Worm (Caenorhabditis elegans) whole organism, L4 larva: Measurements from ENCODE around the gene ugt-15.

Source experiments
- F10B5.3 ChIP-seq: sonication (generic microtip); optimal IDR thresholded peaks from 2 replicates; lab custom pipeline; 2016; ENCODE audit warnings: mild to moderate bottlenecking, missing genetic modification characterization, missing compliant biosample characterization
- F26F4.8 ChIP-seq: fragments of 200-800 bp; sonication (Bioruptor generic); conservative IDR thresholded peaks from 2 replicates; pipeline ENCODE4 v1.3.6; 2022; ENCODE audit warnings: missing genetic modification characterization, missing compliant biosample characterization
- T20F7.1 ChIP-seq: fragments of 200-800 bp; sonication (Bioruptor generic); optimal IDR thresholded peaks from 2 replicates; lab custom pipeline; 2018; ENCODE audit warnings: mild to moderate bottlenecking, missing genetic modification characterization, missing compliant biosample characterization
- Y5F2A.4 ChIP-seq: fragments of 200-800 bp; sonication (Bioruptor generic); optimal IDR thresholded peaks from 2 replicates; lab custom pipeline; 2018; ENCODE audit warnings: mild to moderate bottlenecking, missing genetic modification characterization, missing compliant biosample characterization
- ZK337.2 ChIP-seq: fragments of 200-800 bp; sonication (Bioruptor generic); IDR thresholded peaks from 2 replicates; pipeline ENCODE4 v1.3.6; 2022; ENCODE audit warnings: missing genetic modification reagents, missing genetic modification characterization, missing compliant biosample characterization
- aly-2 ChIP-seq: sonication (generic microtip); optimal IDR thresholded peaks from 2 replicates; lab custom pipeline; 2018; ENCODE audit warnings: missing biosample characterization, missing genetic modification characterization
- daf-16 ChIP-seq, 3 experiments: sonication (generic microtip); optimal IDR thresholded peaks; 2 replicates each; lab custom pipeline; 2016 to 2017; ENCODE audit warnings: missing genetic modification characterization in 3 of 3, missing genetic modification reagents in 3 of 3, mild to moderate bottlenecking in 2 of 3, missing compliant biosample characterization in 2 of 3, missing biosample characterization in 1 of 3, moderate library complexity in 1 of 3
- daf-8 ChIP-seq: fragments of 200-800 bp; sonication (Bioruptor generic); IDR thresholded peaks from 2 replicates; pipeline ENCODE4 v1.3.6; 2022; ENCODE audit warnings: missing genetic modification characterization, missing compliant biosample characterization
- dmd-6 ChIP-seq: fragments of 200-800 bp; sonication (Bioruptor generic); IDR thresholded peaks from 2 replicates; pipeline ENCODE4 v1.3.6; 2022; ENCODE audit warnings: missing genetic modification reagents, missing genetic modification characterization, missing compliant biosample characterization
- dpl-1 ChIP-seq: fragments of 150-350 bp; optimal IDR thresholded peaks from 2 replicates; lab custom pipeline; 2014; ENCODE audit warnings: missing biosample characterization, missing genetic modification reagents, missing genetic modification characterization
- dve-1 ChIP-seq: sonication (generic microtip); optimal IDR thresholded peaks from 2 replicates; lab custom pipeline; 2017; ENCODE audit warnings: antibody characterized with exemption, mild to moderate bottlenecking, missing genetic modification characterization, missing compliant biosample characterization; ENCODE audit not compliant: insufficient read depth
- hlh-11 ChIP-seq: fragments of 200-800 bp; sonication (Bioruptor generic); optimal IDR thresholded peaks from 2 replicates; lab custom pipeline; 2018; ENCODE audit warnings: mild to moderate bottlenecking, missing genetic modification characterization, missing compliant biosample characterization
- hlh-30 ChIP-seq: sonication (generic microtip); optimal IDR thresholded peaks from 2 replicates; lab custom pipeline; 2017; ENCODE audit warnings: antibody characterized with exemption, mild to moderate bottlenecking, missing genetic modification characterization, missing compliant biosample characterization; ENCODE audit not compliant: insufficient read depth
- lin-13 ChIP-seq: fragments of 150-350 bp; optimal IDR thresholded peaks from 2 replicates; lab custom pipeline; 2014; ENCODE audit warnings: missing biosample characterization, missing genetic modification reagents, missing genetic modification characterization
- lin-29 ChIP-seq: fragments of 200-800 bp; sonication (Bioruptor generic); IDR thresholded peaks from 2 replicates; pipeline ENCODE4 v1.3.6; 2022; ENCODE audit warnings: missing genetic modification reagents, missing genetic modification characterization, missing compliant biosample characterization
- lin-38 ChIP-seq: fragments of 200-800 bp; sonication (Bioruptor generic); IDR thresholded peaks from 2 replicates; pipeline ENCODE4 v1.3.6; 2022; ENCODE audit warnings: missing genetic modification reagents, missing genetic modification characterization, missing compliant biosample characterization
- lin-39 ChIP-seq: fragments of 150-350 bp; optimal IDR thresholded peaks from 2 replicates; lab custom pipeline; 2014; ENCODE audit warnings: missing biosample characterization, missing genetic modification reagents, missing genetic modification characterization
- mdt-29 ChIP-seq: fragments of 200-800 bp; sonication (Bioruptor generic); IDR thresholded peaks from 2 replicates; pipeline ENCODE4 v1.3.6; 2022; ENCODE audit warnings: missing genetic modification reagents, missing genetic modification characterization, missing compliant biosample characterization
- nhr-10 ChIP-seq: fragments of 150-350 bp; optimal IDR thresholded peaks from 2 replicates; lab custom pipeline; 2014; ENCODE audit warnings: missing biosample characterization, missing genetic modification characterization
- nhr-102 ChIP-seq: sonication (generic microtip); optimal IDR thresholded peaks from 2 replicates; lab custom pipeline; 2016; ENCODE audit warnings: mild to moderate bottlenecking, missing genetic modification characterization, moderate library complexity, missing compliant biosample characterization
- nhr-28 ChIP-seq: fragments of 150-350 bp; optimal IDR thresholded peaks from 2 replicates; lab custom pipeline; 2014; ENCODE audit warnings: missing biosample characterization, missing genetic modification characterization
- nhr-42 ChIP-seq: fragments of 200-800 bp; sonication (Bioruptor generic); IDR thresholded peaks from 2 replicates; pipeline ENCODE4 v1.3.6; 2022; ENCODE audit warnings: missing genetic modification characterization, missing compliant biosample characterization
- nhr-48 ChIP-seq: sonication (generic microtip); optimal IDR thresholded peaks from 2 replicates; lab custom pipeline; 2016; ENCODE audit warnings: mild to moderate bottlenecking, missing genetic modification characterization, missing compliant biosample characterization
- nhr-6 ChIP-seq: fragments of 150-350 bp; optimal IDR thresholded peaks from 2 replicates; lab custom pipeline; 2014; ENCODE audit warnings: missing biosample characterization, missing genetic modification characterization
- nhr-77 ChIP-seq: fragments of 150-350 bp; optimal IDR thresholded peaks from 2 replicates; lab custom pipeline; 2014; ENCODE audit warnings: missing biosample characterization, missing genetic modification characterization
- pha-4 ChIP-seq, 2 experiments: fragments of 150-350 bp in 1 of 2; fragments of 200-800 bp in 1 of 2; sonication (Bioruptor generic) in 1 of 2; IDR thresholded peaks in 1 of 2; optimal IDR thresholded peaks in 1 of 2; 2 replicates each; pipeline versions ENCODE4 v1.3.6 to Lab custom; 2014 to 2022; ENCODE audit warnings: missing genetic modification characterization in 2 of 2, missing genetic modification reagents in 2 of 2, missing biosample characterization in 1 of 2, missing compliant biosample characterization in 1 of 2
- php-3 ChIP-seq: fragments of 200-800 bp; sonication (Bioruptor generic); IDR thresholded peaks from 2 replicates; pipeline ENCODE4 v1.3.6; 2022; ENCODE audit warnings: missing genetic modification reagents, missing genetic modification characterization, missing compliant biosample characterization
- pqm-1 ChIP-seq: sonication (generic microtip); optimal IDR thresholded peaks from 2 replicates; lab custom pipeline; 2017; ENCODE audit warnings: missing biosample characterization, missing genetic modification characterization
- skn-1 ChIP-seq: fragments of 150-350 bp; optimal IDR thresholded peaks from 2 replicates; lab custom pipeline; 2014; ENCODE audit warnings: missing biosample characterization, missing genetic modification characterization
- spr-3 ChIP-seq: fragments of 200-800 bp; sonication (Bioruptor generic); optimal IDR thresholded peaks from 2 replicates; lab custom pipeline; 2018; ENCODE audit warnings: mild to moderate bottlenecking, missing genetic modification characterization, missing compliant biosample characterization
- unc-130 ChIP-seq: sonication (generic microtip); optimal IDR thresholded peaks from 2 replicates; lab custom pipeline; 2016; ENCODE audit warnings: missing genetic modification reagents, missing genetic modification characterization, missing compliant biosample characterization
- unc-62 ChIP-seq, 3 experiments: fragments of 150-350 bp in 1 of 3; sonication (generic microtip); optimal IDR thresholded peaks in 2 of 3; peaks in 1 of 3; 1 replicate in 1 of 3; 2 replicates in 2 of 3; lab custom pipeline; 2014 to 2017; ENCODE audit warnings: missing biosample characterization in 3 of 3, missing genetic modification characterization in 3 of 3, missing genetic modification reagents in 3 of 3, missing genotype in 1 of 3

ugt-15 gene

DNA sequence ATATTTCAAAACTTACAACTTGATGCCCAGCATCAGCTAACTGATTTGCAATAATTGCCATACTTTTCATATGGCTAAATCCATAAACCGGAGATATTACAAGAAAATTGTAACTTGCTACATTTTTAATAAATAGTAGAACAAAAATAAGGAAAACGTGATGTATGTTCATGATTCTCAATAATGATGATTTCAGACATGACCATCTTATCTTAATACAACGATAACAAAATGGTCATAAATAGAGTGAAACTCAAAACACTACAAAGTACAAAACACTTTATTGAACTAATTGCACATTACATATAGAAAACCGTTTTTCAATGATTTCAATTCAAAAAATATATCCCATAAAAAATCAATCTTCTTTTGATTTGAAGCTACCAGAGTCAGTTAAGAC lies 34.6 kb upstream of the ugt-15 start, which contains the start of gene ugt-5 (continued):
- no peak for TF ChIP-seq lin-13 (GFP tag; lab: Kevin White, UChicago)
- TF ChIP-seq unc-62 (GFP tag; optimal IDR thresholded peaks at IDR 0.05 in 1 of 2; lab: Kevin White, UChicago) = no peak
- no peak for TF ChIP-seq unc-62 (tag; optimal IDR thresholded peaks at IDR 0.05; lab: Kevin White, UChicago)
- no peak for TF ChIP-seq lin-38 (GFP tag; lab: Robert Waterston, UW)
- TF ChIP-seq mdt-29 (GFP tag; lab: Robert Waterston, UW) = no peak
- no peak for TF ChIP-seq ZK337.2 (GFP tag; lab: Robert Waterston, UW)
- peak; percentile 20 for TF ChIP-seq hlh-11
- no peak for TF ChIP-seq nhr-102 (tag; lab: Kevin White, UChicago)
- TF ChIP-seq Y5F2A.4 (GFP tag; lab: Kevin White, UChicago) = no peak
- TF ChIP-seq hlh-30 (tag; lab: Kevin White, UChicago) = peak; percentile 44
- no peak for TF ChIP-seq dpl-1 (GFP tag; lab: Kevin White, UChicago)
- peak; percentile 76 for TF ChIP-seq nhr-28 (tag; lab: Kevin White, UChicago)
- no peak for TF ChIP-seq unc-130 (GFP tag; lab: Kevin White, UChicago)
- no peak for TF ChIP-seq aly-2 (tag; lab: Kevin White, UChicago)

- TF ChIP-seq dmd-6 (GFP tag; lab: Robert Waterston, UW) = peak; percentile 61; the same call in 1 of the 2 replicates
- TF ChIP-seq pqm-1 (tag; lab: Kevin White, UChicago) = peak; percentile 49
- no peak for TF ChIP-seq daf-8 (GFP tag; lab: Robert Waterston, UW)
- TF ChIP-seq php-3 (GFP tag; lab: Robert Waterston, UW) = 0 out of 2 replicates have a peak, but pooled peaks have one; percentile 6
- TF ChIP-seq nhr-10 (tag; lab: Kevin White, UChicago) = no peak
- peak in 1 of 2 experiments; percentile 80 for TF ChIP-seq unc-62 (GFP tag; optimal IDR thresholded peaks at IDR 0.05 in 1 of 2; lab: Kevin White, UChicago)
- TF ChIP-seq unc-62 (tag; optimal IDR thresholded peaks at IDR 0.05; lab: Kevin White, UChicago) = no peak
- TF ChIP-seq hlh-30 (tag; lab: Kevin White, UChicago) = peak; percentile 65
- peak; percentile 52 for TF ChIP-seq T20F7.1 (GFP tag; lab: Kevin White, UChicago)
- no peak for TF ChIP-seq nhr-48 (tag; lab: Kevin White, UChicago)
- no peak for TF ChIP-seq nhr-42
- TF ChIP-seq pha-4 (GFP tag; IDR thresholded peaks at IDR 0.05; lab: Robert Waterston, UW) = no peak
- no peak for TF ChIP-seq pha-4 (tag; optimal IDR thresholded peaks at IDR 0.05; lab: Kevin White, UChicago)
- no peak for TF ChIP-seq F10B5.3 (tag; lab: Kevin White, UChicago)
- peak; percentile 75 for TF ChIP-seq nhr-28 (tag; lab: Kevin White, UChicago)
- no peak for TF ChIP-seq nhr-6 (tag; lab: Kevin White, UChicago)
- TF ChIP-seq nhr-102 (tag; lab: Kevin White, UChicago) = no peak
- TF ChIP-seq F26F4.8 (GFP tag; lab: Robert Waterston, UW) = no peak
- no peak for TF ChIP-seq daf-16 (GFP tag; optimal IDR thresholded peaks at IDR 0.05; lab: Kevin White, UChicago)
- TF ChIP-seq daf-16 (tag; optimal IDR thresholded peaks at IDR 0.05; lab: Kevin White, UChicago) = peak; percentile 35
- peak; percentile 67 for TF ChIP-seq dve-1 (tag; lab: Kevin White, UChicago)
- TF ChIP-seq lin-29 (GFP tag; lab: Robert Waterston, UW) = no peak
- peak; percentile 53 for TF ChIP-seq nhr-77
- no peak for TF ChIP-seq mdt-29 (GFP tag; lab: Robert Waterston, UW)
- TF ChIP-seq skn-1 (tag; lab: Kevin White, UChicago) = no peak
- TF ChIP-seq spr-3 (GFP tag; lab: Kevin White, UChicago) = no peak
- peak; percentile 65 for TF ChIP-seq hlh-11
These were observed 32.1 kb upstream of the ugt-15 start, which contains the start of gene ugt-4 for ce11 chrV:12795196-12795595. Gene ugt-4 (minus strand): TSS chrV:12795336.

- TF ChIP-seq hlh-11 (peak; percentile 34), dpl-1 (GFP tag; lab: Kevin White, UChicago) (no peak), nhr-28 (tag; lab: Kevin White, UChicago) (peak; percentile 29), lin-39 (no peak), dve-1 (tag; lab: Kevin White, UChicago) (peak; percentile 38)
These were observed 31.4 kb upstream of the ugt-15 start for ce11 chrV:12795927-12796326.
